Worm (Caenorhabditis elegans): Measurements from ENCODE around the gene C16C10.1.

ce11 chrIII:4172210-4172609 lies 9.0 kb downstream of the C16C10.1 start:
- TF ChIP-seq unc-130 (GFP tag; optimal IDR thresholded peaks at IDR 0.05), result peak; percentile 45
- no peak for TF ChIP-seq lin-13 (GFP tag; optimal IDR thresholded peaks at IDR 0.05)
- 0 out of 2 replicates have a peak, but pooled peaks have one; percentile 56 for TF ChIP-seq pha-4 (GFP tag; IDR thresholded peaks at IDR 0.05)
- no peak for TF ChIP-seq pha-4 (tag; optimal IDR thresholded peaks at IDR 0.05)
- TF ChIP-seq snpc-4 (tag; optimal IDR thresholded peaks at IDR 0.05), result no peak
- no peak for TF ChIP-seq nhr-237 (tag; optimal IDR thresholded peaks at IDR 0.05)
- TF ChIP-seq nhr-6 (tag; optimal IDR thresholded peaks at IDR 0.05), result no peak
- TF ChIP-seq ces-1 (GFP tag; optimal IDR thresholded peaks at IDR 0.05), result no peak
- TF ChIP-seq jun-1 (tag; optimal IDR thresholded peaks at IDR 0.05), result no peak
- peak; percentile 45; the same call in 1 of the 2 replicates for TF ChIP-seq arid-1 (GFP tag; conservative IDR thresholded peaks at IDR 0.05)
- TF ChIP-seq ceh-28 (tag; optimal IDR thresholded peaks at IDR 0.05), result no peak
- TF ChIP-seq lin-39 (tag; optimal IDR thresholded peaks at IDR 0.05), result no peak
- no peak for TF ChIP-seq ama-1 (optimal IDR thresholded peaks at IDR 0.05)
- TF ChIP-seq dve-1 (tag; optimal IDR thresholded peaks at IDR 0.05; ENCODE audit: insufficient read depth), result no peak
